Worm (Caenorhabditis elegans): ENCODE measurements around the gene hsp-43.
A peak's percentile ranks its signal among the peaks of the same experiment; 100 is the strongest.

The hsp-43 gene

ce11 chrX:6256430-6256829, 21.1 kb upstream of the hsp-43 start:
- no peak for TF ChIP-seq him-1 (tag; optimal IDR thresholded peaks at IDR 0.05)
- no peak for TF ChIP-seq dao-5 (tag; optimal IDR thresholded peaks at IDR 0.05)
- TF ChIP-seq W03F9.2 (tag; optimal IDR thresholded peaks at IDR 0.05) = no peak

ce11 chrX:6255561-6255960, 20.2 kb upstream of the hsp-43 start:
- TF ChIP-seq dao-5 (tag; optimal IDR thresholded peaks at IDR 0.05) = peak; percentile 32
- no peak for TF ChIP-seq him-1 (tag; optimal IDR thresholded peaks at IDR 0.05)
- TF ChIP-seq W03F9.2 (tag; optimal IDR thresholded peaks at IDR 0.05) = no peak

- TF ChIP-seq dao-5 (tag; optimal IDR thresholded peaks at IDR 0.05) = no peak
- TF ChIP-seq him-1 (tag; optimal IDR thresholded peaks at IDR 0.05) = no peak
- TF ChIP-seq W03F9.2 (tag; optimal IDR thresholded peaks at IDR 0.05) = no peak
These were observed 19.3 kb upstream of the hsp-43 start for ce11 chrX:6254671-6255031.

ce11 chrX:6253899-6254670, 18.7 kb upstream of the hsp-43 start:
- no peak for TF ChIP-seq dao-5 (tag; optimal IDR thresholded peaks at IDR 0.05)
- TF ChIP-seq W03F9.2 (tag; optimal IDR thresholded peaks at IDR 0.05) = peak; percentile 30
- TF ChIP-seq him-1 (tag; optimal IDR thresholded peaks at IDR 0.05) = no peak

- TF ChIP-seq dao-5 (tag; optimal IDR thresholded peaks at IDR 0.05) (no peak), him-1 (tag; optimal IDR thresholded peaks at IDR 0.05) (peak; percentile 5)
These were observed 18.2 kb upstream of the hsp-43 start for ce11 chrX:6253566-6253898.

ce11 chrX:6253160-6253559, 17.8 kb upstream of the hsp-43 start:
- no peak for TF ChIP-seq him-1 (tag; optimal IDR thresholded peaks at IDR 0.05)
- TF ChIP-seq dao-5 (tag; optimal IDR thresholded peaks at IDR 0.05) = no peak

- TF ChIP-seq W03F9.2 (tag; optimal IDR thresholded peaks at IDR 0.05) (no peak), him-1 (tag; optimal IDR thresholded peaks at IDR 0.05) (no peak), dao-5 (tag; optimal IDR thresholded peaks at IDR 0.05) (no peak)
These were observed 17.4 kb upstream of the hsp-43 start for ce11 chrX:6252752-6253151.

- TF ChIP-seq him-1 (tag; optimal IDR thresholded peaks at IDR 0.05) (peak; percentile 45), W03F9.2 (tag; optimal IDR thresholded peaks at IDR 0.05) (no peak)
These were observed 16.7 kb upstream of the hsp-43 start for ce11 chrX:6251947-6252617.

ce11 chrX:6251321-6251720, 16.0 kb upstream of the hsp-43 start:
- no peak for TF ChIP-seq W03F9.2 (tag; optimal IDR thresholded peaks at IDR 0.05)
- TF ChIP-seq dao-5 (tag; optimal IDR thresholded peaks at IDR 0.05) = no peak
- no peak for TF ChIP-seq him-1 (tag; optimal IDR thresholded peaks at IDR 0.05)

ce11 chrX:6250866-6251265, 15.5 kb upstream of the hsp-43 start:
- TF ChIP-seq W03F9.2 (tag; optimal IDR thresholded peaks at IDR 0.05) = no peak
- no peak for TF ChIP-seq him-1 (tag; optimal IDR thresholded peaks at IDR 0.05)
- TF ChIP-seq dao-5 (tag; optimal IDR thresholded peaks at IDR 0.05) = no peak

ce11 chrX:6250272-6250752, 15.0 kb upstream of the hsp-43 start:
- TF ChIP-seq dao-5 (tag; optimal IDR thresholded peaks at IDR 0.05) (no peak), him-1 (tag; optimal IDR thresholded peaks at IDR 0.05) (no peak), W03F9.2 (tag; optimal IDR thresholded peaks at IDR 0.05) (no peak)

- TF ChIP-seq him-1 (tag; optimal IDR thresholded peaks at IDR 0.05) (no peak), dao-5 (tag; optimal IDR thresholded peaks at IDR 0.05) (no peak), W03F9.2 (tag; optimal IDR thresholded peaks at IDR 0.05) (no peak)
These were observed 13.7 kb upstream of the hsp-43 start for ce11 chrX:6248778-6249658.

ce11 chrX:6247869-6248268, 12.5 kb upstream of the hsp-43 start:
- TF ChIP-seq him-1 (tag; optimal IDR thresholded peaks at IDR 0.05) (no peak), dao-5 (tag; optimal IDR thresholded peaks at IDR 0.05) (no peak), W03F9.2 (tag; optimal IDR thresholded peaks at IDR 0.05) (no peak)

- no peak for TF ChIP-seq dao-5 (tag; optimal IDR thresholded peaks at IDR 0.05)
- TF ChIP-seq him-1 (tag; optimal IDR thresholded peaks at IDR 0.05) = no peak
- no peak for TF ChIP-seq W03F9.2 (tag; optimal IDR thresholded peaks at IDR 0.05)
These were observed 11.7 kb upstream of the hsp-43 start for ce11 chrX:6247013-6247412.
